Worm (Caenorhabditis elegans): ENCODE measurements around the gene fem-2.
A peak's percentile ranks its signal among the peaks of the same experiment; 100 is the strongest.

Gene fem-2

DNA sequence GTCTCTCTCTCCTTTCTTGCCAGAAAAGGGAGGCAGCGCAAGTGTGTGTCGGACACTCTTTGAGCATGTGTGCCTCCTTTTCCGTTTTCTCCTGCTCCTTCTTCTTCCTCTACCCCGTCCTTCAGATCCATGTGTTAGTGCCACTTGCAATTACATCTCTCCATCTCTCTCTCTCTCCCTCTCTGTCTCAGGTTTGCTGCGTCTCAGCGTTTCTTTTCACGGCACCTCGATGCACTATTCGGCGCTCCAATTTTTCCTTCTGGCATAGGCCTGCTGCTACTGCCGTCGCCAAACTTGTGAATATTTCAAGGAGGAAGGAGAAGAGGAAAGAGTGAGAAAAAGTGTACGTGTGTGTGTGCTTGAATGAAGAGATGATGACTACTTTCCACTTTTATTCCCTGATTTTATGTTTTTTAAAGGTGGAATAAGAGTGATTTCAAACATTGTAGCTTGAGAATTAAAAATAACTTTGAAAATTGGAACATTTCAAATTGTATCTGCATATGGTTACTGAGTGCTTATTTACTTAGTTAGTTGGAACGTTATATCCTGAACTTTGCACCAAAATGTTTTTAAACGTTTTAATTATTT lies 34.0 kb upstream of the fem-2 start, which contains the start of gene W02B3.3:
Gene W02B3.3, minus strand, starts transcription at position 131 of the 591 bp plus-strand sequence.
- peak; percentile 69 for TF ChIP-seq ceh-14 (tag; optimal IDR thresholded peaks at IDR 0.05)
- no peak for TF ChIP-seq K09A11.1 (tag; optimal IDR thresholded peaks at IDR 0.05; ENCODE audit: insufficient read depth)
- TF ChIP-seq madf-2 (tag; optimal IDR thresholded peaks at IDR 0.05): no peak
- TF ChIP-seq pha-4 (tag; optimal IDR thresholded peaks at IDR 0.05): no peak
- TF ChIP-seq elt-4 (tag; optimal IDR thresholded peaks at IDR 0.05): no peak
- TF ChIP-seq ceh-2 (tag; optimal IDR thresholded peaks at IDR 0.05): peak; percentile 23
- TF ChIP-seq pag-3 (tag; optimal IDR thresholded peaks at IDR 0.05; ENCODE audit: borderline replicate concordance): peak; percentile 33
- TF ChIP-seq unc-42 (tag; optimal IDR thresholded peaks at IDR 0.05): peak; percentile 94
- TF ChIP-seq ahr-1 (tag; optimal IDR thresholded peaks at IDR 0.05): no peak
- TF ChIP-seq F13H6.1 (tag; optimal IDR thresholded peaks at IDR 0.05): no peak
- TF ChIP-seq pros-1 (tag; optimal IDR thresholded peaks at IDR 0.05): peak; percentile 55
- peak; percentile 84 for TF ChIP-seq ceh-18 (tag; optimal IDR thresholded peaks at IDR 0.05)
- peak; percentile 21 for TF ChIP-seq fkh-10 (GFP tag; optimal IDR thresholded peaks at IDR 0.05)
- peak; percentile 35 for TF ChIP-seq sdc-2 (tag; optimal IDR thresholded peaks at IDR 0.05)
- TF ChIP-seq ceh-48 (tag; optimal IDR thresholded peaks at IDR 0.05): no peak
- peak; percentile 77 for TF ChIP-seq unc-55 (GFP tag; optimal IDR thresholded peaks at IDR 0.05)
- peak; percentile 34 for TF ChIP-seq ceh-6 (GFP tag; optimal IDR thresholded peaks at IDR 0.05)
- TF ChIP-seq ceh-34 (tag; optimal IDR thresholded peaks at IDR 0.05): peak; percentile 16
- TF ChIP-seq fax-1 (tag; optimal IDR thresholded peaks at IDR 0.05): no peak
- peak; percentile 74 for TF ChIP-seq ceh-19 (GFP tag; optimal IDR thresholded peaks at IDR 0.05)
- TF ChIP-seq pat-9 (tag; optimal IDR thresholded peaks at IDR 0.05): peak; percentile 6
- TF ChIP-seq dmd-4 (tag; optimal IDR thresholded peaks at IDR 0.05; ENCODE audit: borderline replicate concordance): no peak
- TF ChIP-seq ceh-31 (tag; optimal IDR thresholded peaks at IDR 0.05): peak; percentile 84
- no peak for TF ChIP-seq pax-1 (tag; optimal IDR thresholded peaks at IDR 0.05)
- peak; percentile 23 for TF ChIP-seq nfya-1 (tag; optimal IDR thresholded peaks at IDR 0.05)
- TF ChIP-seq tbx-2 (tag; optimal IDR thresholded peaks at IDR 0.05): peak; percentile 67
- TF ChIP-seq hlh-8 (tag; optimal IDR thresholded peaks at IDR 0.05): no peak
- peak; percentile 32 for TF ChIP-seq rnt-1 (tag; optimal IDR thresholded peaks at IDR 0.05)
- peak; percentile 40 for TF ChIP-seq ref-2 (tag; optimal IDR thresholded peaks at IDR 0.05)
- peak; percentile 43 for TF ChIP-seq hlh-6 (tag; optimal IDR thresholded peaks at IDR 0.05)
- TF ChIP-seq nhr-232 (tag; optimal IDR thresholded peaks at IDR 0.05): no peak
- TF ChIP-seq elt-2 (tag; optimal IDR thresholded peaks at IDR 0.05): no peak
- no peak for TF ChIP-seq ceh-45 (GFP tag; IDR thresholded peaks at IDR 0.05)

DNA sequence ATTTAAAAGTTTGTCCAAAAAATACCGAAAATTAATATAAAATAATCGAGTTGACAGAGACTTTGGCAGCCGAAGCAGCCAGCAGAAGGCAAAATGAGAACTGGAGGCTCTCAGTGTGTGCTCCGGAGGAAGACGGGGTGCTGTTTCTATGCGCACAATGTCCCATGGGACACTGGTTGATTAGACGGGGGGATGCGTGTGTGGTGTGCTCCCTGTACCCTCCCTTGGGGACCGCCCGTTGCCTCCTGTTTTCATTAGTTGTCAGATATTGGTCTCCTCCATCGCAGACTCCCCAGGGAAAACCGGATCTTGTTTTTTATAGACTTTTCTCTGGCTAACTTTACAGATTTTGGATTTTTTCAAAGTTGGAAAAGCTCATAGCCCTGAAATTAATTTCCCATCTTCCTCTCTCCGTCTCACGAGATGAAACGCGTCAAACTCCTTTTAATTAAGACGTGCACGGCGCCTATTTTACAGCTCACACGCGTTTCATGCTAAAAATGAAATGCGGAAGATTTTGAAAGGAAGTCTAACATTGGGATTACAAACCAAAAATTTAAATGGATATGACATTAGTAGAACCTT lies 30.8 kb upstream of the fem-2 start, which contains the start of gene C09F5.3:
Gene C09F5.3, minus strand, starts transcription at position 94 of the 585 bp plus-strand sequence.
- peak; percentile 92 for TF ChIP-seq unc-3 (GFP tag; conservative IDR thresholded peaks at IDR 0.05)
- peak; percentile 98 for TF ChIP-seq unc-3 (tag; optimal IDR thresholded peaks at IDR 0.05)
- TF ChIP-seq C08G9.2 (tag; optimal IDR thresholded peaks at IDR 0.05): no peak
- TF ChIP-seq lim-6 (tag; optimal IDR thresholded peaks at IDR 0.05): no peak
- TF ChIP-seq ceh-14 (tag; optimal IDR thresholded peaks at IDR 0.05): peak; percentile 9
- TF ChIP-seq unc-42 (tag; optimal IDR thresholded peaks at IDR 0.05): peak; percentile 8

DNA sequence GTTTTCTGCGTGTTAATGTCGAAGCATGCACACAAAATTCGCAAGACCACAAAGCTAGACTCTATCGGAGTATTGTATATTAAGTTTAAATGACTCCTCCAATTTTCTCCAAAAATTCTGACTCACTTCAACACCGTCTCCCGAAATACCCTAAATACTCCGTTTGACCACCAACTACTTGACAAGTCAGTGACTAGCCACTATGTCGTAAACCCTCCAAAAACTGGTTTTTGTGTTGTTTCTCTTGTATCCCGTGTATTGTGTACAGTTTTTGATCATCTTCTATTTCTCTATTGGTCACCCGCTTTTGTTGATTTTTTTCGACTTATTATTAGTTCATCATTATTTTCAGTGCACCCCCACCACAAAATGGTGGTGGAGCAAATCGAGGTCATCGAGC lies 23.9 kb upstream of the fem-2 start, which contains the start of gene C09F5.1:
Gene C09F5.1, plus strand, starts transcription at position 353 of the 400 bp plus-strand sequence.
- TF ChIP-seq K09A11.1 (tag; optimal IDR thresholded peaks at IDR 0.05; ENCODE audit: insufficient read depth): no peak
- no peak for TF ChIP-seq F13H6.1 (tag; optimal IDR thresholded peaks at IDR 0.05)
- TF ChIP-seq ceh-18 (tag; optimal IDR thresholded peaks at IDR 0.05): no peak
- no peak for TF ChIP-seq pag-3 (tag; optimal IDR thresholded peaks at IDR 0.05; ENCODE audit: borderline replicate concordance)
- no peak for TF ChIP-seq ceh-2 (tag; optimal IDR thresholded peaks at IDR 0.05)
- peak; percentile 6 for TF ChIP-seq nfya-1 (tag; optimal IDR thresholded peaks at IDR 0.05)
- no peak for TF ChIP-seq ceh-48 (tag; optimal IDR thresholded peaks at IDR 0.05)
- TF ChIP-seq mec-3 (tag; optimal IDR thresholded peaks at IDR 0.05; ENCODE audit: borderline replicate concordance): no peak
